Fruit fly (Drosophila melanogaster): Measurements from ENCODE around the gene Adsl.
"Not testable (repeated sequence)": the region's sequence is repeated elsewhere in the genome, so short reads cannot be mapped to it uniquely, and the experiment has no call there.

The Adsl gene

dm6 chr3R:16996059-16996959 lies 24.6 kb downstream of the Adsl start, which contains the start of the genes EMC2A and CG3534:
Gene EMC2A, minus strand, starts transcription at chr3R:16996071.
Gene CG3534, plus strand, starts transcription at chr3R:16996446.
- TF ChIP-seq h (optimal IDR thresholded peaks at IDR 0.05), result no peak
- TF ChIP-seq psq (optimal IDR thresholded peaks at IDR 0.05), result no peak
- TF ChIP-seq ttk (optimal IDR thresholded peaks at IDR 0.05), result no peak
- no peak for TF ChIP-seq Myc (optimal IDR thresholded peaks at IDR 0.05)
- TF ChIP-seq Sin3A (optimal IDR thresholded peaks at IDR 0.05), result no peak
- no peak for TF ChIP-seq insv (optimal IDR thresholded peaks at IDR 0.05)

DNA sequence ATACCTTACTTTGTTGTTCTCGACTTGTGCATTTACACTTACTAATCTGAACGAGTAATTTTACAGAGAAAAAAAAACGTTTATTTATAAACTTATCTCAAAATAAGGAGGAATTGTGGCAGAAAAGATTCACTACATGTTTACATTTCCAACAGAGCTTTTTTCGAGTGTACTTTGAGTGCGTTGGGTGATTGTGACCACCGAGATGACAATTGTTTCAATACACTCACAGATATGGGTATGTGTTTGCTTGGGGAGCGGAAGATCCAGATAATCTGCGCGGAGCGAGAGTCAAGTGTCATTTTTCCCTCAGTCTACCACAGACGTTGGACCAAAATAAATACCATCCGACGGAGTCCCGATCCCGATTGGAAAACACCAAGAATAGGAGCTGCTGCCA lies 28.2 kb downstream of the Adsl start, which contains the start of gene CG31274:
CG31274 (plus strand) TSS at position 301 of the 400 bp plus-strand sequence.
- TF ChIP-seq insv, ttk, Myc (optimal IDR thresholded peaks at IDR 0.05): not testable (repeated sequence)

dm6 chr3R:16991781-16992180 lies 29.1 kb downstream of the Adsl start, which contains the start of gene EMC2B:
Gene EMC2B, minus strand, starts transcription at chr3R:16991878.
- TF ChIP-seq psq (optimal IDR thresholded peaks at IDR 0.05) (no peak), insv (optimal IDR thresholded peaks at IDR 0.05) (no peak), Myc (optimal IDR thresholded peaks at IDR 0.05) (no peak), ttk (optimal IDR thresholded peaks at IDR 0.05) (no peak)

DNA sequence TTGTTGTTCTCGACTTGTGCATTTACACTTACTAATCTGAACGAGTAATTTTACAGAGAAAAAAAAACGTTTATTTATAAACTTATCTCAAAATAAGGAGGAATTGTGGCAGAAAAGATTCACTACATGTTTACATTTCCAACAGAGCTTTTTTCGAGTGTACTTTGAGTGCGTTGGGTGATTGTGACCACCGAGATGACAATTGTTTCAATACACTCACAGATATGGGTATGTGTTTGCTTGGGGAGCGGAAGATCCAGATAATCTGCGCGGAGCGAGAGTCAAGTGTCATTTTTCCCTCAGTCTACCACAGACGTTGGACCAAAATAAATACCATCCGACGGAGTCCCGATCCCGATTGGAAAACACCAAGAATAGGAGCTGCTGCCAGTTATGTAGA lies 32.4 kb downstream of the Adsl start, which contains the start of gene MESK4:
MESK4 (plus strand) TSS at position 301 of the 400 bp plus-strand sequence.
- TF ChIP-seq ttk, psq, Myc (optimal IDR thresholded peaks at IDR 0.05): not testable (repeated sequence)

- TF ChIP-seq h (optimal IDR thresholded peaks at IDR 0.05) (no peak), psq (optimal IDR thresholded peaks at IDR 0.05) (no peak), ttk (optimal IDR thresholded peaks at IDR 0.05) (no peak), insv (optimal IDR thresholded peaks at IDR 0.05) (no peak), Myc (optimal IDR thresholded peaks at IDR 0.05) (no peak), Sin3A (optimal IDR thresholded peaks at IDR 0.05) (no peak)
Observed at dm6 chr3R:16987924-16988298, 33.0 kb downstream of the Adsl start.

DNA sequence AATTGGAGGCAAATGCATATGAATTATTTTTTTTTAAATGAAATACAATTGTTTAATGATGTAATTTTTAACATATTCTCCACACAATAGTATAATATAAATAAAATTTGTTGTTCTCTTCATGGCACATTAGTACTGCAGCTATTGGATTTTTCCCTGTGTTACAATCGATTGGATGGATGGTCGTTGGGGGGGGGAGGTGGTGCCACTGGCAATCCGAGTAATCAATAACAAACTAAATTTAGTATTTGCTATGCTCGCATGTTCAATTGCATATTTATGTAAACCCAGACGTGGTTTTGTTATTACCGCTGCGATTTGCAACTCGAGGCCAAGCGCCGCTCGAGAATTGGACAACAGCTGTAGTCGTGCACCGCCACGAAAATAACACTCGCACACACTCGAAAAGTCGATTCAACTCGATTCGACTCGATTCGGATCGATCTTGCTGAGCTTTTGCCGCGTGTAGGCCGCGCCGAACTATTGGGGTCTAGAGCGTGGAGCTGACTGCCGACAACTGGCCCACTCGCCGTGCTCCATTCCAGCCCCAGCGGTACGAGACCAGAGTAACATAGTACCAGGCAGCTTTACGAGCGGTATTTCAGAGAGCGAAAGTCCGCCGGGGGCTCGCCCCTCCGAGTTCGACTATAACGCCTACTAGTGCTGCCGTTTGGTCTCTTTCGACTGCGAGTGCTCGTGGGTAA lies 33.5 kb downstream of the Adsl start, which contains the start of gene CG18622:
CG18622 (minus strand) TSS at position 513 of the 704 bp plus-strand sequence.
- TF ChIP-seq ttk (optimal IDR thresholded peaks at IDR 0.05), result no peak
- TF ChIP-seq psq (optimal IDR thresholded peaks at IDR 0.05), result no peak
- TF ChIP-seq Myc (optimal IDR thresholded peaks at IDR 0.05), result no peak
- no peak for TF ChIP-seq Sin3A (optimal IDR thresholded peaks at IDR 0.05)
- TF ChIP-seq insv (optimal IDR thresholded peaks at IDR 0.05), result no peak

- TF ChIP-seq psq (optimal IDR thresholded peaks at IDR 0.05) (no peak), h (optimal IDR thresholded peaks at IDR 0.05) (no peak), Sin3A (optimal IDR thresholded peaks at IDR 0.05) (no peak), ttk (optimal IDR thresholded peaks at IDR 0.05) (no peak), Myc (optimal IDR thresholded peaks at IDR 0.05) (no peak), insv (optimal IDR thresholded peaks at IDR 0.05) (no peak)
Observed at dm6 chr3R:16986181-16987074, 34.5 kb downstream of the Adsl start.

DNA sequence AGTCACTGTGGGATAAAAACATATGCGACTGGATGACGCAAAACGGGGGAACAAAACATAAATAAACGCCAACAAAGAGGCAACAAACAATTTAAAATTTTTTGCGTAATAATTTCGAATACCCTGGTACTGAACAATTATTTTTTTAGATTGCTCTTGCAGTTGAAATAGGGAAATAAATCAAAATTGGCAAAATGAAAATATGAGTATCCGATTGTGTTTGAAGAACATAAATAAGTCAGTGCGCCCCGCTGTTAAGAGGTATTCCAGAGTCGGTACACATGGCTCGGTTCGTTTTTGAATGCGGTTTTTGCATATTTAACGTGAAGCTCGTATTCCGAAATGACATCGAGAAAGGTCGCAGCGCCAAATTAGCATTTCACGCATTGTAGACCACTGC lies 35.4 kb downstream of the Adsl start:
- no peak for TF ChIP-seq ttk (optimal IDR thresholded peaks at IDR 0.05)
- no peak for TF ChIP-seq psq (optimal IDR thresholded peaks at IDR 0.05)
- TF ChIP-seq Sin3A (optimal IDR thresholded peaks at IDR 0.05), result no peak
- TF ChIP-seq Myc (optimal IDR thresholded peaks at IDR 0.05), result no peak
- no peak for TF ChIP-seq insv (optimal IDR thresholded peaks at IDR 0.05)
- TF ChIP-seq h (optimal IDR thresholded peaks at IDR 0.05), result no peak

DNA sequence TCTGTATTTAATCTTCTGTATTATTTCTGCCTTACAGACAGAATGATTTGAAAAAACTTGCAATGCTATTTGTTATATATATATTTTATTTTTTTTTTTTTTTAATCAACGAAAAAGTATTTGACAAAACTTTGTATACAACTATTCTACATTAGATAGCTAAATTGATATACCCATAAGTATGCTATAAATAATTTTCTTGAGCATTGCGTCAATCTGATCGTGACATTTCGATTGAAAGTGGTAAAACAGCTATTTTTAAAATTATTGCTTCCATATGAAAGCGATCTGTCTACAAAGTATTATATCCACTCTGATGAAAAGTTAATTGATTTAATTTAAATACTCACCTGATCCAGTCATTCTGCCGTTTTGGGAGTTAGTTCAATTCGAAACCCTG lies 36.7 kb downstream of the Adsl start:
- TF ChIP-seq insv (optimal IDR thresholded peaks at IDR 0.05) (no peak), ttk (optimal IDR thresholded peaks at IDR 0.05) (no peak), h (optimal IDR thresholded peaks at IDR 0.05) (no peak), Sin3A (optimal IDR thresholded peaks at IDR 0.05) (no peak), psq (optimal IDR thresholded peaks at IDR 0.05) (no peak), Myc (optimal IDR thresholded peaks at IDR 0.05) (no peak)

- TF ChIP-seq h (optimal IDR thresholded peaks at IDR 0.05) (no peak), Sin3A (optimal IDR thresholded peaks at IDR 0.05) (no peak), psq (optimal IDR thresholded peaks at IDR 0.05) (no peak), insv (optimal IDR thresholded peaks at IDR 0.05) (no peak), Myc (optimal IDR thresholded peaks at IDR 0.05) (no peak), ttk (optimal IDR thresholded peaks at IDR 0.05) (no peak)
Observed at dm6 chr3R:16983001-16983400, 37.9 kb downstream of the Adsl start.

DNA sequence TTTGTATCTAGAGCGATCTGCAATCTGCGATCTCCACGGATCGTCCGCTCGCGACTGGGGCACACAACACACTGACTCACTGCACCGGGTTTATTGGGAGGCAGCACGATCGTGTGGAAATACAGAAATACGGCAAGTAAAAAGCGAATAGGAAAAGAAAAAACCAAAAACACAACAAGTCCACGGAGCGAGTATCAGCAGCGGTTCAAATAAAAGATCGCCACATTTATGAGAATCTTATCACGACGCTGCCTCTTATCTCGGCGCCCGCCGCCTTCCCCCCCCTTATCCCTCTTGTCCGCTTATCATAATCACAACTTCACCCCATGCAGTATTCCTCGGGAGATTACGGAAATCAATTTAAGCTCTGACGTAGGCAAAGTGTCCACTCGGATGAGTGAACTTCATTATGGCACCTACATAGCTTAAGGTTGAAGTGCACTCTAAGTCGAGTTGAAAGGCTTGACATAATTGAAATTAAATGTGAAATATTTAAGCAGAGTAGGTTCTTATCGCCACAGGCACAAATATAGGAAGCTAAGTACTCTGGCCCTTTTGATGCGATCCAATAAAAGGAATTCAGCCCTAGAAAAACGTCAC lies 38.7 kb downstream of the Adsl start, which contains the start of gene AhcyL2:
AhcyL2 (minus strand) TSS at position 51 of the 600 bp plus-strand sequence.
- no peak for TF ChIP-seq h (optimal IDR thresholded peaks at IDR 0.05)
- TF ChIP-seq Myc (optimal IDR thresholded peaks at IDR 0.05), result no peak
- no peak for TF ChIP-seq Sin3A (optimal IDR thresholded peaks at IDR 0.05)
- no peak for TF ChIP-seq ttk (optimal IDR thresholded peaks at IDR 0.05)
- TF ChIP-seq insv (optimal IDR thresholded peaks at IDR 0.05), result no peak
- no peak for TF ChIP-seq psq (optimal IDR thresholded peaks at IDR 0.05)
